Worm (Caenorhabditis elegans) whole organism, dauer: ENCODE results near the gene spin-3.
A peak's percentile ranks its signal among the peaks of the same experiment; 100 is the strongest.

ENCODE experiments used
- unc-62 ChIP-seq: sonication (generic microtip); optimal IDR thresholded peaks from 2 replicates; lab custom pipeline; 2017; ENCODE audit warnings: missing biosample characterization, missing genetic modification reagents, missing genetic modification characterization

spin-3 gene

ce11 chrX:13121104-13121503, 8.9 kb upstream of the spin-3 start:
- TF ChIP-seq unc-62 (GFP tag; lab: Kevin White, UChicago), result no peak

ce11 chrX:13122191-13122590, 7.9 kb upstream of the spin-3 start, which contains the start of gene snx-17:
Gene snx-17 (minus strand): TSS chrX:13122291.
- TF ChIP-seq unc-62 (GFP tag; lab: Kevin White, UChicago), result no peak

ce11 chrX:13126420-13126819, 3.6 kb upstream of the spin-3 start, which contains the start of gene F17H10.4:
Gene F17H10.4 (minus strand): TSS chrX:13126520.
- no peak for TF ChIP-seq unc-62 (GFP tag; lab: Kevin White, UChicago)

ce11 chrX:13134807-13135206, 4.8 kb downstream of the spin-3 start, which contains the start of gene F09A5.2:
Gene F09A5.2 (plus strand): TSS chrX:13135107.
- TF ChIP-seq unc-62 (GFP tag; lab: Kevin White, UChicago), result no peak

ce11 chrX:13139493-13139892, 9.4 kb downstream of the spin-3 start, which contains the start of gene ttr-34:
Gene ttr-34 (plus strand): TSS chrX:13139793.
- TF ChIP-seq unc-62 (GFP tag; lab: Kevin White, UChicago), result no peak

ce11 chrX:13141440-13141839, 11.4 kb downstream of the spin-3 start, which contains the start of gene F09A5.3:
Gene F09A5.3 (plus strand): TSS chrX:13141601.
- TF ChIP-seq unc-62 (GFP tag; lab: Kevin White, UChicago), result no peak

- TF ChIP-seq unc-62 (GFP tag; lab: Kevin White, UChicago), result no peak
Observed at ce11 chrX:13143236-13143635, 13.2 kb downstream of the spin-3 start.

- TF ChIP-seq unc-62 (GFP tag; lab: Kevin White, UChicago), result no peak
Observed at ce11 chrX:13143762-13144732, 14.0 kb downstream of the spin-3 start.

ce11 chrX:13144975-13145618, 15.0 kb downstream of the spin-3 start:
- peak; percentile 15 for TF ChIP-seq unc-62 (GFP tag; lab: Kevin White, UChicago)

- no peak for TF ChIP-seq unc-62 (GFP tag; lab: Kevin White, UChicago)
Observed at ce11 chrX:13145988-13146873, 16.2 kb downstream of the spin-3 start.

ce11 chrX:13147105-13147504, 17.1 kb downstream of the spin-3 start:
- TF ChIP-seq unc-62 (GFP tag; lab: Kevin White, UChicago), result no peak

- no peak for TF ChIP-seq unc-62 (GFP tag; lab: Kevin White, UChicago)
Observed at ce11 chrX:13154514-13154913, 24.5 kb downstream of the spin-3 start.

ce11 chrX:13155730-13156129, 25.7 kb downstream of the spin-3 start:
- no peak for TF ChIP-seq unc-62 (GFP tag; lab: Kevin White, UChicago)

ce11 chrX:13157112-13157768, 27.2 kb downstream of the spin-3 start:
- no peak for TF ChIP-seq unc-62 (GFP tag; lab: Kevin White, UChicago)

- TF ChIP-seq unc-62 (GFP tag; lab: Kevin White, UChicago), result no peak
Observed at ce11 chrX:13158487-13158886, 28.4 kb downstream of the spin-3 start.
